Worm (Caenorhabditis elegans) whole organism, L1 larva: ENCODE measurements around the gene pro-1.

Source experiments
- C04F5.9 ChIP-seq: sonication (generic microtip); optimal IDR thresholded peaks from 2 replicates; lab custom pipeline; 2016; ENCODE audit warnings: missing genetic modification characterization, missing compliant biosample characterization
- C34B4.2 ChIP-seq: sonication (generic microtip); optimal IDR thresholded peaks from 2 replicates; lab custom pipeline; 2017; ENCODE audit warnings: mild to moderate bottlenecking, missing genetic modification characterization, missing compliant biosample characterization
- F16B12.6 ChIP-seq: fragments of 150-350 bp; optimal IDR thresholded peaks from 2 replicates; lab custom pipeline; 2014; ENCODE audit warnings: missing biosample characterization, missing genetic modification characterization
- aha-1 ChIP-seq: fragments of 150-350 bp; optimal IDR thresholded peaks from 2 replicates; lab custom pipeline; 2014; ENCODE audit warnings: missing biosample characterization, missing genetic modification characterization
- ama-1 ChIP-seq: fragments of 150-350 bp; optimal IDR thresholded peaks from 2 replicates; lab custom pipeline; 2014
- blmp-1 ChIP-seq: fragments of 150-350 bp; optimal IDR thresholded peaks from 2 replicates; lab custom pipeline; 2014; ENCODE audit warnings: missing biosample characterization, missing genetic modification characterization
- ceh-63 ChIP-seq: fragments of 200-800 bp; sonication (Bioruptor generic); optimal IDR thresholded peaks from 2 replicates; lab custom pipeline; 2018; ENCODE audit warnings: mild to moderate bottlenecking, missing genetic modification characterization, missing compliant biosample characterization
- ceh-88 ChIP-seq: fragments of 200-800 bp; sonication (Bioruptor generic); IDR thresholded peaks from 2 replicates; pipeline ENCODE4 v1.3.6; 2022; ENCODE audit warnings: missing genetic modification characterization, missing compliant biosample characterization
- ceh-90 ChIP-seq: sonication (generic microtip); optimal IDR thresholded peaks from 2 replicates; lab custom pipeline; 2016; ENCODE audit warnings: missing genetic modification characterization, missing compliant biosample characterization
- ces-1 ChIP-seq: fragments of 150-350 bp; optimal IDR thresholded peaks from 2 replicates; lab custom pipeline; 2014; ENCODE audit warnings: missing biosample characterization, missing genetic modification reagents, missing genetic modification characterization
- efl-3 ChIP-seq: fragments of 200-800 bp; sonication (Bioruptor generic); optimal IDR thresholded peaks from 2 replicates; lab custom pipeline; 2018; ENCODE audit warnings: mild to moderate bottlenecking, missing genetic modification characterization, missing compliant biosample characterization
- egl-27 ChIP-seq, 2 experiments: fragments of 150-350 bp in 1 of 2; sonication (generic microtip); optimal IDR thresholded peaks; 3 replicates each; lab custom pipeline; 2017 to 2018; ENCODE audit warnings: missing biosample characterization in 2 of 2, missing genetic modification characterization in 2 of 2, missing genetic modification reagents in 2 of 2
- elt-3 ChIP-seq, 6 experiments: fragments of 150-350 bp in 1 of 6; sonication (generic microtip); optimal IDR thresholded peaks; 2 replicates each; lab custom pipeline; 2017 to 2018; ENCODE audit warnings: missing biosample characterization in 6 of 6, missing genetic modification characterization in 6 of 6, inconsistent platforms in 1 of 6
- ets-5 ChIP-seq: fragments of 200-800 bp; sonication (Bioruptor generic); IDR thresholded peaks from 2 replicates; pipeline ENCODE4 v1.3.6; 2022; ENCODE audit warnings: missing genetic modification characterization, missing compliant biosample characterization
- fkh-4 ChIP-seq: sonication (generic microtip); optimal IDR thresholded peaks from 2 replicates; lab custom pipeline; 2016; ENCODE audit warnings: missing compliant biosample characterization, missing genetic modification characterization, borderline replicate concordance
- fkh-8 ChIP-seq: sonication (generic microtip); optimal IDR thresholded peaks from 2 replicates; lab custom pipeline; 2016; ENCODE audit warnings: mild to moderate bottlenecking, missing genetic modification characterization, missing compliant biosample characterization
- fos-1 ChIP-seq: fragments of 150-350 bp; optimal IDR thresholded peaks from 2 replicates; lab custom pipeline; 2014; ENCODE audit warnings: missing biosample characterization, missing genetic modification characterization
- hlh-17 ChIP-seq: fragments of 200-800 bp; sonication (Bioruptor generic); optimal IDR thresholded peaks from 2 replicates; lab custom pipeline; 2018; ENCODE audit warnings: missing genetic modification characterization, mild to moderate bottlenecking, missing compliant biosample characterization, moderate library complexity, borderline replicate concordance
- hpl-2 ChIP-seq: fragments of 150-350 bp; optimal IDR thresholded peaks from 2 replicates; lab custom pipeline; 2014; ENCODE audit warnings: missing biosample characterization, missing genetic modification reagents, missing genetic modification characterization
- irx-1 ChIP-seq: sonication (generic microtip); optimal IDR thresholded peaks from 2 replicates; lab custom pipeline; 2016; ENCODE audit warnings: missing genetic modification characterization, missing compliant biosample characterization
- lin-35 ChIP-seq, 2 experiments: fragments of 150-350 bp; optimal IDR thresholded peaks; 2 replicates each; lab custom pipeline; 2014; ENCODE audit warnings: missing biosample characterization in 2 of 2, missing genetic modification characterization in 2 of 2, missing genetic modification reagents in 2 of 2
- lir-3 ChIP-seq: sonication (generic microtip); optimal IDR thresholded peaks from 2 replicates; lab custom pipeline; 2016; ENCODE audit warnings: mild to moderate bottlenecking, missing genetic modification characterization, moderate library complexity, missing compliant biosample characterization; ENCODE audit not compliant: poor library complexity
- lsy-2 ChIP-seq, 2 experiments: fragments of 150-350 bp; optimal IDR thresholded peaks; 2 replicates each; lab custom pipeline; 2014; ENCODE audit warnings: missing biosample characterization in 2 of 2, missing genetic modification characterization in 2 of 2
- mdl-1 ChIP-seq, 2 experiments: fragments of 150-350 bp; optimal IDR thresholded peaks; 2 replicates each; lab custom pipeline; 2014 to 2017; ENCODE audit warnings: missing biosample characterization in 2 of 2, missing genetic modification characterization in 2 of 2, inconsistent platforms in 1 of 2
- mep-1 ChIP-seq: fragments of 150-350 bp; optimal IDR thresholded peaks from 2 replicates; lab custom pipeline; 2014; ENCODE audit warnings: missing biosample characterization, missing genetic modification characterization
- nhr-12 ChIP-seq: sonication (generic microtip); optimal IDR thresholded peaks from 2 replicates; lab custom pipeline; 2017; ENCODE audit warnings: missing biosample characterization, missing genetic modification characterization
- nhr-19 ChIP-seq: fragments of 200-800 bp; sonication (Bioruptor generic); conservative IDR thresholded peaks from 2 replicates; pipeline ENCODE4 v1.3.6; 2022; ENCODE audit warnings: missing genetic modification characterization, missing compliant biosample characterization
- nhr-20 ChIP-seq: sonication (generic microtip); optimal IDR thresholded peaks from 2 replicates; lab custom pipeline; 2016; ENCODE audit warnings: mild to moderate bottlenecking, missing genetic modification characterization, missing compliant biosample characterization
- nhr-47 ChIP-seq: sonication (generic microtip); optimal IDR thresholded peaks from 2 replicates; lab custom pipeline; 2016; ENCODE audit warnings: mild to moderate bottlenecking, missing genetic modification characterization, moderate library complexity, missing compliant biosample characterization
- nhr-71 ChIP-seq: sonication (generic microtip); optimal IDR thresholded peaks from 2 replicates; lab custom pipeline; 2016; ENCODE audit warnings: mild to moderate bottlenecking, missing genetic modification characterization, moderate library complexity, missing compliant biosample characterization
- nhr-77 ChIP-seq: fragments of 150-350 bp; optimal IDR thresholded peaks from 2 replicates; lab custom pipeline; 2014; ENCODE audit warnings: missing biosample characterization, missing genetic modification characterization
- nhr-84 ChIP-seq: sonication (generic microtip); optimal IDR thresholded peaks from 2 replicates; lab custom pipeline; 2017; ENCODE audit warnings: missing biosample characterization, missing genetic modification characterization
- pag-3 ChIP-seq: sonication (generic microtip); optimal IDR thresholded peaks from 2 replicates; lab custom pipeline; 2017; ENCODE audit warnings: missing genetic modification characterization, mild to moderate bottlenecking, missing compliant biosample characterization, antibody characterized with exemption, borderline replicate concordance; ENCODE audit not compliant: insufficient read depth
- rnt-1 ChIP-seq: sonication (generic microtip); optimal IDR thresholded peaks from 2 replicates; lab custom pipeline; 2016; ENCODE audit warnings: mild to moderate bottlenecking, missing genetic modification characterization, moderate library complexity, missing compliant biosample characterization
- snu-23 ChIP-seq: sonication (generic microtip); optimal IDR thresholded peaks from 2 replicates; lab custom pipeline; 2016; ENCODE audit warnings: missing genetic modification characterization, missing compliant biosample characterization
- sptf-1 ChIP-seq: fragments of 150-350 bp; optimal IDR thresholded peaks from 2 replicates; lab custom pipeline; 2014; ENCODE audit warnings: missing biosample characterization, missing genetic modification characterization
- unc-130 ChIP-seq: fragments of 150-350 bp; optimal IDR thresholded peaks from 2 replicates; lab custom pipeline; 2017; ENCODE audit warnings: missing biosample characterization, missing genetic modification characterization, inconsistent platforms
- unc-86 ChIP-seq: sonication (generic microtip); optimal IDR thresholded peaks from 2 replicates; lab custom pipeline; 2016; ENCODE audit warnings: missing genetic modification characterization, missing compliant biosample characterization
- xbp-1 ChIP-seq: sonication (generic microtip); optimal IDR thresholded peaks from 2 replicates; lab custom pipeline; 2016; ENCODE audit warnings: missing genetic modification characterization, missing compliant biosample characterization
- ztf-11 ChIP-seq, 2 experiments: sonication (generic microtip); optimal IDR thresholded peaks; 2 replicates each; lab custom pipeline; 2016 to 2017; ENCODE audit warnings: missing genetic modification characterization in 2 of 2, missing biosample characterization in 1 of 2, missing compliant biosample characterization in 1 of 2

pro-1 gene

DNA sequence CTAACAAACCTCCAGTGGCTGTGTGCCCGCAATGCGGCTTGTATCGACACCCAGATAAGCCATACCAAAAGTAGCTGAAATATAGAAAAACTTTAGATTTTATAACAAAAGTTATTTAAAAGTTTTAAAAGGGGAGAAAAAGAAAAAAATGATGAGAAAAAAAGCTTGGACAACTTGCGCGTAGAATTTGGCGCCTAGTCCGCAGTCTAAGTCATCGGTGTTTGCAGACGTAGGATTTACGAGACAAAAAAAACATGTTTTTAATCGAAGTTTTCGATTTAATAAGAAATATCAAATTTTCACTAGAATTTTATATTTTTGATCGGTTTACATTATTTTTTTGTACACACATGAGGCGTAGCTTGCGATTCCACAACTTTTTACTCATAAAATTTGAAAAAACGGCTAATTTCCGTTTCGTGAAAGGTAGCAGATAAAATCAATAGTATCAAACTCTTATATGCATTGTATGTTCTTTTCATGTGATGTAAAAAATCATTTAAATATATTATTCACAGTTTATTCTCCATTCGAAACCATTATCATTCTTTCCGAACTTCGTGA is at the start of gene pro-1 (continued):
- TF ChIP-seq nhr-20 (peak; percentile 85), unc-86 (tag; lab: Kevin White, UChicago) (peak; percentile 60), efl-3 (no peak), fkh-8 (peak; percentile 46), lir-3 (tag; lab: Kevin White, UChicago) (peak; percentile 28), egl-27 (tag; optimal IDR thresholded peaks at IDR 0.05; lab: Kevin White, UChicago) (no peak), ets-5 (no peak), fos-1 (no peak), aha-1 (tag; lab: Kevin White, UChicago) (no peak), nhr-19 (GFP tag; lab: Robert Waterston, UW) (peak; percentile 79), ces-1 (no peak), nhr-84 (tag; lab: Kevin White, UChicago) (no peak), ceh-63 (no peak), nhr-71 (tag; lab: Kevin White, UChicago) (peak; percentile 89), ztf-11 (tag; optimal IDR thresholded peaks at IDR 0.05; lab: Kevin White, UChicago) (peak in 1 of 2 experiments; percentile 62), C34B4.2 (tag; lab: Kevin White, UChicago) (no peak), nhr-12 (no peak), blmp-1 (tag; lab: Kevin White, UChicago) (peak; percentile 64), nhr-47 (tag; lab: Kevin White, UChicago) (peak; percentile 88), lin-35 (GFP tag; optimal IDR thresholded peaks at IDR 0.05; lab: Kevin White, UChicago) (peak; percentile 66 to 83), snu-23 (GFP tag; lab: Kevin White, UChicago) (peak; percentile 84), lsy-2 (tag; optimal IDR thresholded peaks at IDR 0.05; lab: Kevin White, UChicago) (peak; percentile 82), ceh-90 (no peak), F16B12.6 (tag; lab: Kevin White, UChicago) (peak; percentile 97), pag-3 (tag; lab: Kevin White, UChicago) (peak; percentile 48), rnt-1 (tag; lab: Kevin White, UChicago) (peak; percentile 81), ceh-88 (GFP tag; lab: Robert Waterston, UW) (peak; percentile 85), sptf-1 (tag; lab: Kevin White, UChicago) (no peak), fkh-4 (tag; lab: Kevin White, UChicago) (peak; percentile 4), unc-130 (tag; lab: Kevin White, UChicago) (peak; percentile 62), hpl-2 (GFP tag; lab: Kevin White, UChicago) (no peak), nhr-77 (tag; lab: Kevin White, UChicago) (peak; percentile 13)
- TF ChIP-seq, all 84 proteins: peak for 51

DNA sequence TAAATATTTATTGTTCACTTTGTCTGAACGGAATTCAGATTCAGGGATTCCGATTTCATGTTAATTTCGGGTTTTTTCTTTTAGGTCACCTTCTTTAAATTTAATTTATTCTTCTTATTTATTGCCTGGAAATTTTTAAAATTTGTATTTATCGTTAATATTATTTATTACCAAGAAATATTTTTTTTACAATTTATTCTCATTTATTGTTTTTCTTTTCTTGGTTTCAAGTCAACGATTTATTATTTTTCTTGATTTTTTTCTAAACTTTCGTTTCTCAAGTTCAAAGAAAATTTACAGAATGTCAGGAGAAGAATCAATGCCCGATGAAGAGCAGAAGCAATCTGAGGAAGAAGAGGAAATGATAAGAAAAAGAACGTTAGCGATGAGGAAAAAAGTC is 45.9 kb upstream of the pro-1 start, which contains the start of gene crn-3:
Gene crn-3, plus strand, starts transcription at position 301 of the 400 bp plus-strand sequence.
- TF ChIP-seq hlh-17 (GFP tag; lab: Kevin White, UChicago) (no peak), fkh-8 (no peak), C04F5.9 (no peak), mep-1 (tag; lab: Kevin White, UChicago) (no peak), irx-1 (tag; lab: Kevin White, UChicago) (no peak), nhr-77 (tag; lab: Kevin White, UChicago) (no peak), xbp-1 (tag; lab: Kevin White, UChicago) (no peak), mdl-1 (tag; optimal IDR thresholded peaks at IDR 0.05; lab: Kevin White, UChicago) (no peak), nhr-47 (tag; lab: Kevin White, UChicago) (no peak), ama-1 (lab: Kevin White, UChicago) (no peak), blmp-1 (tag; lab: Kevin White, UChicago) (no peak), sptf-1 (tag; lab: Kevin White, UChicago) (no peak), elt-3 (tag; optimal IDR thresholded peaks at IDR 0.05; lab: Kevin White, UChicago) (no peak)
